Worm (Caenorhabditis elegans) whole organism, L4/young adult: Measurements from ENCODE around the gene Y53G8AR.6.

Source experiments
- W03F9.2 ChIP-seq: fragments of 150-350 bp; optimal IDR thresholded peaks from 2 replicates; lab custom pipeline; 2014; ENCODE audit warnings: missing biosample characterization, missing genetic modification characterization
- him-1 ChIP-seq: sonication (generic microtip); optimal IDR thresholded peaks from 2 replicates; lab custom pipeline; 2016; ENCODE audit warnings: missing genotype, missing genetic modification reagents, missing genetic modification characterization, missing compliant biosample characterization

DNA sequence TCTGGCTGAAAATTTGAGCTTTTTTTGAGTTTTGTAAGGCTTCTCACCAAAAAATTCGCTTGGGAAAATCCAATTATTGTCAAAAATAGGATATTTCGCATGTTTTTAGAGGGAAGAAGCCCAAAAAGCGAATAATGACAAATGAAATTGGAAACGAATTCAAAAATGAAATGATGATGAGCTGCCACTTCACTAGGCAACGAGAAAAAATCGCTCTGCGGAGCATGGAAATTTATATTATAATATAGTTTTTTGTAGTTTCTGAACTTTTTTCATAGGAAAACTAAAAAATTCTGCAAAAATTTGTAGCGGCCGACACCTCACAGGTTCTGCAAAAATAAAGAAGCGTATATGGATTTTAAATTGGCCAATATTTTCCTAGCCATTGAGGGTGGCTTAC lies 41.5 kb upstream of the Y53G8AR.6 start, which contains the start of gene Y53G8AL.3:
- TF ChIP-seq him-1 = no peak
- TF ChIP-seq W03F9.2 (tag; lab: Kevin White, UChicago) = no peak
